Worm (Caenorhabditis elegans): ENCODE measurements around the gene gar-2.

DNA sequence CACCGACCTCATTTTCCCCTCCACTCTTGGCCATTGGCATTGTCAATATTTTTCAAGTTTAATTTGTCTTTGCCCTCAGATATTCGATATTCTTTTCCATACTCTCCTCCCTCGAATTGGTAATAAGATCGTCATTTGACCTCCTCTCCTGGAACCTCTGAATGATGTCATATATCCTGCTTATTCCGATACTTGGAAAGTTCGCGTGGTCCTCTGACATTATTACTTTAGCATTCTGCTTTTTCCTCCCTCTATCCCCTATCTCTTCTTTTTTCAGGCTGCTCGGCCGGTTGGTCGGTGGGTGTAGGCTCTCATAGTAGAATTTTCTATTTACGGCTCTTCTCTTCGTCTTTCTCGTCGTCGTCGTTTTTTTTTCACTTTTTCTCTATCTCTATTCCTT, 43.3 kb downstream of the gar-2 start:
- no peak for TF ChIP-seq nhr-11 (tag; optimal IDR thresholded peaks at IDR 0.05)
- TF ChIP-seq ztf-4 (tag; optimal IDR thresholded peaks at IDR 0.05): peak; percentile 10
- no peak for TF ChIP-seq ztf-11 (tag; optimal IDR thresholded peaks at IDR 0.05)
- no peak for TF ChIP-seq zip-4 (GFP tag; optimal IDR thresholded peaks at IDR 0.05)
- no peak for TF ChIP-seq nhr-90 (tag; optimal IDR thresholded peaks at IDR 0.05; ENCODE audit: poor library complexity)
- no peak for TF ChIP-seq mab-9 (GFP tag; IDR thresholded peaks at IDR 0.05)
- peak; percentile 97 for TF ChIP-seq unc-86 (tag; optimal IDR thresholded peaks at IDR 0.05)
- TF ChIP-seq C34B4.2 (tag; optimal IDR thresholded peaks at IDR 0.05): no peak
